Worm (Caenorhabditis elegans): ENCODE data around the gene sra-4.

DNA sequence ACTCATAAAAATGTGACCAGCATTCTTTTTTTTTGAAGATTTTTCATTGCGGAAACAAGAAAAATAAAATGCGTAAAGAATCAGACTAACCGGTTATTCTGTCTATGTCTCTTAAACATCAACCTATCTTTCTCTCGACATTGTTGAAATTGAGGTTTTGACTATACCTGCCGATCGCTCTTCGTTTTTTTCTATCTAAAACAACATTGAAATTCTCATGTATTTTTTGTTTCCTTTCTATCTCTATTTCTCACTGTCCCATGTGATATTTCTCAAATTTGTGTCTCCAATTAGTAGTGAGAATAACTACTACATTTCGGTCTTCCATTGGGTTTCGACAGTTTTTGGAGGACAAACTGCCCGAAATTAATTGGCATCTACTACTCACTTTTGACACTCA lies 18.2 kb upstream of the sra-4 start:
- TF ChIP-seq T22C8.4 (GFP tag; IDR thresholded peaks at IDR 0.05), result no peak
- no peak for TF ChIP-seq ref-1 (GFP tag; conservative IDR thresholded peaks at IDR 0.05)
- TF ChIP-seq ztf-29 (GFP tag; IDR thresholded peaks at IDR 0.05), result no peak
- TF ChIP-seq ztf-23 (GFP tag; IDR thresholded peaks at IDR 0.05), result no peak
- no peak for TF ChIP-seq cog-1 (tag; optimal IDR thresholded peaks at IDR 0.05)
- TF ChIP-seq med-1 (GFP tag; optimal IDR thresholded peaks at IDR 0.05; ENCODE audit: insufficient read depth), result no peak

All from whole organism, midembryonic.